Worm (Caenorhabditis elegans): Measurements from ENCODE around the gene pbo-6.

pbo-6 gene

DNA sequence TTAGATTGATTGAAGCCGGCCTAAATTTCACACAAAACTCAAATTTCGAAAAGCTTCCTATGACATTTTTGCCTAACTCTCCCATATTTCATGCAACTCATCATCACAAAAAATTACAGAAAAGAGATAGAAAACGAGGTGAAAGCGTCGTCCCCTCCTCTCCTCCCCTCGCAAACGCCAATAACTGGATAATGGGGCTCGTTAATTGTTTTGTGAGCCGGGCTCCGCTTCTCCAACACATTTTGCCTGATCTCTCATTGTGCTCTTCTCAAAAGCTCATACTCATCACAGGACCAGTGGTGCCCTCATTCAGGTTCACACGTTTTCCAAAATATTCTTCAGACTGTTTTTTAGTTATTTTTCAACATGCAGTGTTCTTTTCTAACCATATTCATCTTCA, at the start of gene pbo-6:
pbo-6 (plus strand) TSS at position 240 of the 400 bp plus-strand sequence.
- TF ChIP-seq W03F9.2 (tag; optimal IDR thresholded peaks at IDR 0.05) (no peak), dao-5 (tag; optimal IDR thresholded peaks at IDR 0.05) (no peak), him-1 (tag; optimal IDR thresholded peaks at IDR 0.05) (no peak)

DNA sequence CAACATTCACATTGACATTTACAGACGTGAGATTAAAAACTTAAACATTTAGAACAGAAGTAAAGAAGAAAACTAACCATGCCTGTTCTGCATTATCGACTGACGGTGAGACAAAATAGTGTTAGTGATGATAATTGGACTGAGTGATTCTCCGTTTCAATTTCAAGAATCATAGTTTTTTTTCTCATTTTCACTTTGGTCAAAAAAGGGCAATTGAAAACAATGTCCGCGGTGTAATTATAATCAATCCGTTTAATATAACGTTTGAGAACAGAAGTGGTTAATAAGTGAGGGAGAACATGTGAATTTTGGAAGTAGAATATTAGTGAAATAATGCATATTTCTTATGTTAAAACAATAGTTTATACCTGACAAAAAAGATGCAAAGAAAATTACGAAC, 49.2 kb upstream of the pbo-6 start, which contains the start of gene F10D7.10:
F10D7.10 (minus strand) TSS at position 101 of the 400 bp plus-strand sequence.
- TF ChIP-seq him-1 (tag; optimal IDR thresholded peaks at IDR 0.05) (no peak), W03F9.2 (tag; optimal IDR thresholded peaks at IDR 0.05) (no peak), dao-5 (tag; optimal IDR thresholded peaks at IDR 0.05) (no peak)

DNA sequence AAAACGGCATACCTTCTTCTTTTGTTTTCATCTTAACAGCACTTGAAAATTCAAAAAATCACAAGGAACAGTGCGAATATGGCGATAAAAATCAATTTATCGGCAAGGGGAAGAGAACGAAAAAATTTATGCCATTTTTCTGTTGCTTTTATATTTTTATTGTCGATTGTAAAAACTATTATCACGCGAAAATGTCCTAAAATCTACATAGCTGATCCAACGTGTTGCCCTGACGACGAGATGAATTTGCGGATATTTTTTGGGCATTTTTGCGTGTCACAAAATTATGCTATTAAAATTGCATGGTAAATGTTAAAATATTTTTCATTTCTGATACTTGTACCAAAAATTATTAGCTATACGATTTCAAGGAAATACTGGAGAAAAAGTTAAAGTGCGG, 46.9 kb upstream of the pbo-6 start, which contains the start of gene F10D7.4:
F10D7.4 (minus strand) TSS at position 101 of the 400 bp plus-strand sequence.
- no peak for TF ChIP-seq him-1 (tag; optimal IDR thresholded peaks at IDR 0.05)
- TF ChIP-seq dao-5 (tag; optimal IDR thresholded peaks at IDR 0.05), result no peak
- no peak for TF ChIP-seq W03F9.2 (tag; optimal IDR thresholded peaks at IDR 0.05)

DNA sequence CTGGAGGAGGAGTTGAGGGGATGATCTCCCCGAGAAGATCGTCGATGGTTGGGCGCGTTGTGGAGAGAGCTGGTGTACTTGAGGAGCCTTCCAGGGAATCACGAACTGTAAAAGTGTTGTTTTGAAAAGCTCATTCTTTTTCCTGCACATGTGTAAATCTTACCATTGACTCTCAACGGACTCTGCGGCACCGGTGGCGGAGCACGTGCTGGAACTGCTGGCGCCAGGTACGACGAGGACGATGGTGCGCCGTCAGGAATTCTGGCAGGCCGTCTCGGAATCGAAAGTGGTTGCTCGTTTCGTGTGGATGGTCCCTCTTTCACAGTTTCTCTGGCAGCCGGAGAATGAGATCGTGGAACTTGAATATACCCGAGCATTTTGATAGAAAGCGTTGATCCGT, 44.5 kb upstream of the pbo-6 start:
- TF ChIP-seq dao-5 (tag; optimal IDR thresholded peaks at IDR 0.05) (no peak), him-1 (tag; optimal IDR thresholded peaks at IDR 0.05) (no peak), W03F9.2 (tag; optimal IDR thresholded peaks at IDR 0.05) (no peak)

DNA sequence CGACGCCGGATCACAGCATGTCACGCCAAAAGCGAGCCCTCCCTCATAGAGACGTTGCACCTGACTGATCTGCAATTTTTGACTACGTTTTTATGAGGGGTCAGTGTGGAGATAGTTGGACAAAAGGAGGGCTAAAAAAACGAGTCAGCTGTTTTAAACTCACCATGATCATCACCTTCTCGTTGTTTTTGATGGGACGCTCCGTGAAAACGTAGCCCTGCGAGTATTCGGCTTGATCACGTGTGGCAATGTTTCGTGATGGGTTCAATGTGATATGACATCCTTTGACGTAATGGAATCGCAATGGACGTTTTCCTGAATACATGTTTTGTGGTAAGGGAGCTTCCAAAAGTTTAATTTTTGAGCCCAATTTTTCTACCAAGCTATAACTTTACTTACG, 43.7 kb upstream of the pbo-6 start:
- no peak for TF ChIP-seq him-1 (tag; optimal IDR thresholded peaks at IDR 0.05)
- TF ChIP-seq dao-5 (tag; optimal IDR thresholded peaks at IDR 0.05), result no peak
- TF ChIP-seq W03F9.2 (tag; optimal IDR thresholded peaks at IDR 0.05), result no peak

DNA sequence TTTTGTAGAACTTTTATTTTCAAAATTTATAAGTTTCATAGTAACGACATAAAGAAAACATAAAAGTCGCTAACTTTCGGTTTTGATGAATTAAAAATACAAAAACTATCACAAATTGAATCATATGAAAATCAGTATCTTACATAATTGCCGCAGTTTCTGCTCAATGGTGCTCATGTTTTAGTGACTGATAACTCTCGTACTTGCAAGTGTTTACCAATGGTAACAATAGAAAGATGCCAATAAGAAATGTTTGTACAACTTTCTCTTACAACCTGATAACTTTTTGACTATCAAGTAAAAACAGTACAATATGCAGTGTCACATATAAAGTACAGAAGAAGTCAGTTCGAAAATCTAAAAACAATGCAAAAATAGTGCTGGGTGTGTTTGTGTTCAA, 42.7 kb upstream of the pbo-6 start:
- TF ChIP-seq dao-5 (tag; optimal IDR thresholded peaks at IDR 0.05), result no peak
- no peak for TF ChIP-seq him-1 (tag; optimal IDR thresholded peaks at IDR 0.05)
- TF ChIP-seq W03F9.2 (tag; optimal IDR thresholded peaks at IDR 0.05), result no peak

DNA sequence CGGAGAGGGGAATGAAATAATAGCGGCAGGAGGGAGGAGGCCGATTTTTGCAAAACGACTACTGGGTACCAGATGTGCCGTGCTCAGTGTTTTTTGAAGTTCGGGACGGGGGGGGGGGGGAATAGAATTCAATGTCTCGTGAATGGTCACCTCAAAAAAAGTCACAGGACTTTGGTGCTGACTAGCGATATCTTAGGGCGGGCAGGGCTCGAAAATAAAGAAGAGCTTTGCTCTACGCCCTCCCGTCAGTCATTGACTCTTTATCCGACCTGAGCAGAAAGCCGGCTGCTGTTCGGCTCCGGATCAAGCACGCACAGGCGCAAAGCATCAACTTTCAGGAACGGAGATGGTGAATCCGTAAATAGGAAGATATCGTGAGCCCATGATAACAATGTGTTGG, 38.3 kb upstream of the pbo-6 start:
- TF ChIP-seq W03F9.2 (tag; optimal IDR thresholded peaks at IDR 0.05), result no peak
- no peak for TF ChIP-seq dao-5 (tag; optimal IDR thresholded peaks at IDR 0.05)
- TF ChIP-seq him-1 (tag; optimal IDR thresholded peaks at IDR 0.05), result no peak

DNA sequence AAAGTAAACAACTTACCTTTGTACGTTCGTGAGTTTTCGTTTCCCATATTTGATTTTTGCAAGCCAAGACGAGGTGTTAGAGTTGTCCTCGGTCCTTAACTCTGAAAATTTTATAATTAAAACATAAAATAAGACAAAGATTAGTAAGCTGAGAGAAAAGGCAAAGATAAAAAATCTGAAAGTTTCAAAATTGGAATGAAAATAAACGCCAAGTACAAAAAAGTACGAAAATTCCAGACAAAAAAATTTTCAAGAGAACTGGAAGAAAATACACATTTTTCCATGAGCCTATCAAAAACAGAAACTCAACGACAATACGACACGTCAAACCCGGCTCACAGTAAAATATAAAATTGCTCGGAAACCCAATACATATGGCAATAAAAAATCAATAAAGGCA, 37.3 kb upstream of the pbo-6 start, which contains the start of gene F10D7.5:
F10D7.5 (minus strand) TSS at position 101 of the 400 bp plus-strand sequence.
- TF ChIP-seq dao-5 (tag; optimal IDR thresholded peaks at IDR 0.05) (no peak), him-1 (tag; optimal IDR thresholded peaks at IDR 0.05) (no peak), W03F9.2 (tag; optimal IDR thresholded peaks at IDR 0.05) (no peak)

DNA sequence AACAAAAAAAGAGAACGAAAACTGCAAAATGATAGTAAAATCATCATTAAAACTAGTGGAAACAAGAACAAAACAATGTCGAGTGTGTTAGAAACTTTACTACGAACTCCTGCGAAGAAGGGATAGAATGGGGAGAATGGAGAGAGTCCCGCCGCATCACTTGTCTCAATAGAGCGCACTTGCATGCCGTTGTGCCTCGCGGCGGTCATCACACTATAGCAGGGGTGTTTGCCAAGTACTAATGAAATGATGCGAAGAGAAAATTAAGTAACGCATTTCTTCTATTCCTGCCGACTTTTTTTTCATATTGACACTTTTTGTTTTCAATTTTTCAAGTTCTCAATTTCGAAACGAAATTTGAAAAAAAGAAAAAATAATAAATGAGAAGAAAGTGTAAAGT, 36.7 kb upstream of the pbo-6 start:
- TF ChIP-seq W03F9.2 (tag; optimal IDR thresholded peaks at IDR 0.05) (peak; percentile 30), dao-5 (tag; optimal IDR thresholded peaks at IDR 0.05) (no peak)

DNA sequence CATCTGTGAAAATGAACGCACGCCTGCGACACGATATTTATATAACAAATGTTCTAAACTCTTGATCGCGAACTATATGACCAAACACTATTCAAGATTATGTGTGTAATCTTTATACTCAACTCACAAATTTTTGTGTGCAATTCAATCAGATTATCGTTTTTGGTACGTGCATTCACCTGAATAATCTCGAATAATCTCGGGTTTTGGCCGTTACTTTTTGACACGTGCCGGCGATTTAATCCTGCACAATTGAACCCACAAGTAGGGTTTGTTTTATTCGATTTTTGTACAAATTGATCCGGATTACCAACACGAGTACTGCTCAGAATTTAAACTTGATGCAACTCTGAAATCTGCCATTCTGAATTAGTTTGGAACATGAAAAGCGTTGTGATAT, 32.4 kb upstream of the pbo-6 start, which contains the start of the genes vap-1 and F11C7.2:
vap-1 (minus strand) TSS at position 101 of the 400 bp plus-strand sequence.
F11C7.2 (plus strand) TSS at position 359 of the 400 bp plus-strand sequence.
- TF ChIP-seq W03F9.2 (tag; optimal IDR thresholded peaks at IDR 0.05), result no peak
- TF ChIP-seq dao-5 (tag; optimal IDR thresholded peaks at IDR 0.05), result no peak

DNA sequence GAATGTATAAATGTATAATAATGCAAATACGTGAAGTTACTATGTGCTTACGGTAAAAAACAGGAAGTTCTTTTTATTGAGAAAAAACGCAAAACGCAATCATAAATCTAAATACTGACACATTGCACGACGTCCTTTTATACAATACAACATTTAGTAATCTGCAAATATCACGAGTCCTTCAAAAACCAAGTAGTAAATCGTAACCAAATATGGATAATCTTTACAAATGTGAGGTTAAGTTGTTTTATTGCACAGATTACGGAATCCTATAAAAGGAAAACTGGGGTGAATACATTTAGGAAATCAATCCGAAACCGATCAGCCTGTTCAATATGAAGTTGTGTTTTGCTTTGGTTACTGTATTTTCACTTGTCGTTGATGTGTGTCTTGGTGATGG, 30.5 kb upstream of the pbo-6 start, which contains the start of gene F11C7.7:
F11C7.7 (plus strand) TSS at position 301 of the 400 bp plus-strand sequence.
- TF ChIP-seq dao-5 (tag; optimal IDR thresholded peaks at IDR 0.05) (no peak), W03F9.2 (tag; optimal IDR thresholded peaks at IDR 0.05) (no peak), him-1 (tag; optimal IDR thresholded peaks at IDR 0.05) (no peak)

DNA sequence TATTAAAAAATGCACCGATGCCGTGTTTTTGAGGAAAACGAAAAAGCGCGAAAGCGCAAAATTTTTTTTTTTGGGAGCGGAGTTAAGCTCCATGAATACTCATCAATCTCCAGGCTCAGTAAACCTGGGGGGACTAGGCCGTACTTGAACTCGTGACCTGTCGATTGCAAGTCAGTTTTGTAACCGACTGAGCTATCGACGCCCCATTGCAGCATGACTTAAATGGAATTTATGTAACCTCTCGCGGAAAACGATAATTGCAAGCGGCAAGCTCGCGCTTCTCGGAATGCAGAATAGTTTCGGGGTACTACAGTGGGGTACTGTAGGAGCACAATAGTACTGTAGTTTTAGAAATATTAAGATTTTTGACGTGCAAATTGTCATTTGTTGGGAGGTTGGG, 28.4 kb upstream of the pbo-6 start:
- TF ChIP-seq him-1 (tag; optimal IDR thresholded peaks at IDR 0.05), result no peak
- TF ChIP-seq W03F9.2 (tag; optimal IDR thresholded peaks at IDR 0.05), result no peak
- TF ChIP-seq dao-5 (tag; optimal IDR thresholded peaks at IDR 0.05), result no peak

DNA sequence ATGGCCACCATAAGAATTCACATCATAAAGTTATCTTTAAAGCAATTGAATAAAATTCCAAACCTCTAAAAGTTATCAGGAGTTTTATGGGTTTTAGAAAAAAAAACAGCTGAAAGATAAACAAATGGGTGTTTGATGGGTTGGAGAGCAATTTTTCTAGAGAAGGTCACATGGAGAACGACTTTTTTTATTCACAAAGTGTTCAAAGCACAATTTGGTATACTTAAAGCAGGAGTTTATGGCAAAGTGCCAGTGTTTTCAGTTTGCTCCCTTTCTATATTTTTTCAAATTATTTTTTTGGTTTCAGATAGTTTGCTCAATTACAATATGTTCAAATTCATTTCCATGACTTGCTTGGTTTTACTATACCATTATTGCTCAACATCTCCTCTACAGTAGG, 27.6 kb upstream of the pbo-6 start, which contains the start of gene F11C7.6:
F11C7.6 (plus strand) TSS at position 301 of the 400 bp plus-strand sequence.
- TF ChIP-seq him-1 (tag; optimal IDR thresholded peaks at IDR 0.05) (no peak), W03F9.2 (tag; optimal IDR thresholded peaks at IDR 0.05) (no peak), dao-5 (tag; optimal IDR thresholded peaks at IDR 0.05) (no peak)

DNA sequence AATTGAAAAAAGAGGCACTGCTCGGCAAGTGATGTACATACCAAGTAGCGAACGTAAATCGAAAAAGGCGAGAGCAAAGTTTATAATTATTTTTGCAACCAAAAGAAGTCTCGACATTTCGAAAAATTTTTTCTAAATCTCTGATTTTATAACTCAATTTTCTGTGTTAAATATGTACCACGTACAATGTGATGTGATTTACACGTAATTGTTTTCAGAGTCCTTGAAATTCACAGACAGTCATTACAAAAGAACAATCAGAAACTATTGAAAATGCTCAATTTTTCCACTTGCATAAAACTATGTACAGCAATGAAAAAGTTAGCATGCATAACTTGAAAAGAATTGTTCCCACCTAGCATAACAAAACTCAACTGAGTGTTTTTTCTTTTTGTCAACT, 25.8 kb upstream of the pbo-6 start:
- no peak for TF ChIP-seq dao-5 (tag; optimal IDR thresholded peaks at IDR 0.05)
- TF ChIP-seq W03F9.2 (tag; optimal IDR thresholded peaks at IDR 0.05), result no peak
- TF ChIP-seq him-1 (tag; optimal IDR thresholded peaks at IDR 0.05), result no peak

DNA sequence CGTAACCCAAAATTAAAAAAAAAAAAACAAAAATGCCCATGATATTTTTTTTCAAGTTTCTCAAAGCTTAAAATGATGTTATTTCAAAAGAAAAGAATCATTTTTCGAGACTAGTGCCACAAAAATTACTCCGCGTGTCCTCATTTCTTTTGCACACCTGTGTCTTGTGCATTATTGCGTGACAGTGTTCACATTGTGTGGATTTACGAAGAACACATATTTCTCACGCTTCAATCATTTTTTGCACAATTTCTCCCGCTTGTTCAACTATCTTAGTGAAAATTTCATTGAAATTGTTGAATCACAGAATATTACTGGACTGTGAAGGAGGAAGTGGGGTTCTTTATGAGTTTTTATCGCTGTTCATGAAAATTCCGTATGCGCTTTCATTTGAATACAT, 20.0 kb upstream of the pbo-6 start:
- no peak for TF ChIP-seq dao-5 (tag; optimal IDR thresholded peaks at IDR 0.05)
- TF ChIP-seq W03F9.2 (tag; optimal IDR thresholded peaks at IDR 0.05), result no peak
- TF ChIP-seq him-1 (tag; optimal IDR thresholded peaks at IDR 0.05), result no peak

All from whole organism, L4/young adult.